Worm (Caenorhabditis elegans) whole organism, L3 larva: ENCODE data around the gene K07F5.16.

ENCODE experiments used
- elt-1 ChIP-seq: fragments of 150-350 bp; optimal IDR thresholded peaks from 2 replicates; lab custom pipeline; 2014; ENCODE audit warnings: missing biosample characterization, missing genetic modification characterization
- fkh-10 ChIP-seq: sonication (generic microtip); optimal IDR thresholded peaks from 2 replicates; lab custom pipeline; 2017; ENCODE audit warnings: missing biosample characterization, missing genetic modification reagents, missing genetic modification characterization
- fkh-2 ChIP-seq: fragments of 150-350 bp; optimal IDR thresholded peaks from 2 replicates; lab custom pipeline; 2014; ENCODE audit warnings: missing biosample characterization, missing genetic modification reagents, missing genetic modification characterization
- hmg-11 ChIP-seq: sonication (generic microtip); optimal IDR thresholded peaks from 2 replicates; lab custom pipeline; 2016; ENCODE audit warnings: missing genetic modification characterization, missing compliant biosample characterization
- lin-15B ChIP-seq: fragments of 150-350 bp; optimal IDR thresholded peaks from 2 replicates; lab custom pipeline; 2014; ENCODE audit warnings: missing biosample characterization, missing genetic modification characterization
- nfya-1 ChIP-seq: sonication (generic microtip); optimal IDR thresholded peaks from 2 replicates; lab custom pipeline; 2017; ENCODE audit warnings: missing genetic modification characterization, mild to moderate bottlenecking, missing compliant biosample characterization, antibody characterized with exemption, moderate library complexity; ENCODE audit not compliant: insufficient read depth
- nhr-23 ChIP-seq: fragments of 150-350 bp; optimal IDR thresholded peaks from 2 replicates; lab custom pipeline; 2014; ENCODE audit warnings: missing biosample characterization, missing genetic modification reagents, missing genetic modification characterization
- nhr-237 ChIP-seq: fragments of 150-350 bp; optimal IDR thresholded peaks from 2 replicates; lab custom pipeline; 2014; ENCODE audit warnings: missing biosample characterization, missing genetic modification characterization
- nhr-25 ChIP-seq: sonication (generic microtip); optimal IDR thresholded peaks from 2 replicates; lab custom pipeline; 2017; ENCODE audit warnings: missing biosample characterization, missing genetic modification characterization
- nhr-28 ChIP-seq: fragments of 150-350 bp; optimal IDR thresholded peaks from 2 replicates; lab custom pipeline; 2014; ENCODE audit warnings: missing biosample characterization, missing genetic modification characterization
- nhr-43 ChIP-seq: sonication (generic microtip); optimal IDR thresholded peaks from 2 replicates; lab custom pipeline; 2016; ENCODE audit warnings: mild to moderate bottlenecking, missing genetic modification characterization, missing compliant biosample characterization; ENCODE audit not compliant: poor library complexity, severe bottlenecking
- nhr-76 ChIP-seq: fragments of 150-350 bp; sonication (generic microtip); optimal IDR thresholded peaks from 5 replicates; lab custom pipeline; 2014; ENCODE audit warnings: missing biosample characterization, missing genetic modification characterization
- nhr-77 ChIP-seq: fragments of 150-350 bp; optimal IDR thresholded peaks from 2 replicates; lab custom pipeline; 2014; ENCODE audit warnings: missing biosample characterization, missing genetic modification characterization
- pha-4 ChIP-seq: fragments of 150-350 bp; optimal IDR thresholded peaks from 2 replicates; lab custom pipeline; 2014; ENCODE audit warnings: missing biosample characterization, missing genetic modification reagents, missing genetic modification characterization
- pqm-1 ChIP-seq: fragments of 150-350 bp; optimal IDR thresholded peaks from 2 replicates; lab custom pipeline; 2017; ENCODE audit warnings: missing biosample characterization, missing genetic modification characterization, inconsistent platforms
- unc-62 ChIP-seq: fragments of 150-350 bp; sonication (generic microtip); optimal IDR thresholded peaks from 4 replicates; lab custom pipeline; 2014; ENCODE audit warnings: missing biosample characterization, missing genetic modification reagents, missing genetic modification characterization
- ztf-4 ChIP-seq: fragments of 150-350 bp; optimal IDR thresholded peaks from 2 replicates; lab custom pipeline; 2014; ENCODE audit warnings: missing biosample characterization, missing genetic modification characterization

K07F5.16 gene

ce11 chrIV:9899227-9899626, 35.3 kb downstream of the K07F5.16 start:
- TF ChIP-seq hmg-11 (tag; lab: Kevin White, UChicago), result peak; percentile 7
- TF ChIP-seq nhr-237 (tag; lab: Kevin White, UChicago), result no peak
- peak; percentile 31 for TF ChIP-seq lin-15B
- TF ChIP-seq pha-4 (tag; lab: Kevin White, UChicago), result peak; percentile 34

DNA sequence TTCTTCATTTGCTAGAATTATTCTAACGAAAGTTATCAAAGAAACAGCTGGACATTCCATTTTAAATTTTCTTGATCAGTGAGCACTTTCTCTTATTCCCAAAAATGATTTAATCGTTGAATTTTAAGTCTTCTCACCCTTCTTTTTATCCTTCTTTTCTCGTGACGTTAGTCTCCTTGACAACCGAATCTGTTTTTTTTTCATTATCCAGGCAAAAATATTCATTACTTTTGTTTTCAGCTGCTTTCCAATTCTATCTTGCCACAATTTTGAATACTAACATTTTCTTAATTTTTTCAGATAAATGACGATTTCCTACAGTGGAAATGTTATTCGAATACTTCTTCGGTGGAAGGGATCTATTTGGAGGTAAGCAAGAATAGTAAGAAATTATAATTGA, 39.7 kb downstream of the K07F5.16 start, which contains the start of gene best-13:
best-13 (plus strand) TSS at position 301 of the 400 bp plus-strand sequence.
- TF ChIP-seq nhr-77 (tag; lab: Kevin White, UChicago) (no peak), unc-62 (no peak), ztf-4 (tag; lab: Kevin White, UChicago) (no peak), nhr-23 (no peak), pqm-1 (no peak), pha-4 (tag; lab: Kevin White, UChicago) (no peak), nhr-28 (no peak), fkh-10 (GFP tag; lab: Kevin White, UChicago) (no peak), nfya-1 (tag; lab: Kevin White, UChicago) (no peak), elt-1 (tag; lab: Kevin White, UChicago) (no peak), nhr-25 (tag; lab: Kevin White, UChicago) (no peak)

- TF ChIP-seq nhr-43 (peak; percentile 4), nhr-237 (tag; lab: Kevin White, UChicago) (no peak), nhr-23 (peak; percentile 10), fkh-2 (tag; lab: Kevin White, UChicago) (no peak), nhr-76 (tag; lab: Kevin White, UChicago) (no peak), nhr-25 (tag; lab: Kevin White, UChicago) (peak; percentile 55)
These were observed 49.1 kb downstream of the K07F5.16 start for ce11 chrIV:9913064-9913463.
